Worm (Caenorhabditis elegans) whole organism, L1 larva: ENCODE results near the gene hal-3.

Source experiments
- C16A3.4 ChIP-seq: fragments of 150-350 bp; optimal IDR thresholded peaks from 2 replicates; lab custom pipeline; 2014; ENCODE audit warnings: missing biosample characterization, missing genetic modification characterization
- C34B4.2 ChIP-seq: sonication (generic microtip); optimal IDR thresholded peaks from 2 replicates; lab custom pipeline; 2017; ENCODE audit warnings: mild to moderate bottlenecking, missing genetic modification characterization, missing compliant biosample characterization
- Y116A8C.19 ChIP-seq: sonication (generic microtip); optimal IDR thresholded peaks from 2 replicates; lab custom pipeline; 2016; ENCODE audit warnings: missing compliant biosample characterization, missing genetic modification characterization, borderline replicate concordance
- aha-1 ChIP-seq: fragments of 150-350 bp; optimal IDR thresholded peaks from 2 replicates; lab custom pipeline; 2014; ENCODE audit warnings: missing biosample characterization, missing genetic modification characterization
- aly-2 ChIP-seq: fragments of 150-350 bp; optimal IDR thresholded peaks from 2 replicates; lab custom pipeline; 2014; ENCODE audit warnings: missing biosample characterization, missing genetic modification characterization
- ama-1 ChIP-seq: fragments of 150-350 bp; optimal IDR thresholded peaks from 2 replicates; lab custom pipeline; 2014
- blmp-1 ChIP-seq: fragments of 150-350 bp; optimal IDR thresholded peaks from 2 replicates; lab custom pipeline; 2014; ENCODE audit warnings: missing biosample characterization, missing genetic modification characterization
- ceh-90 ChIP-seq: sonication (generic microtip); optimal IDR thresholded peaks from 2 replicates; lab custom pipeline; 2016; ENCODE audit warnings: missing genetic modification characterization, missing compliant biosample characterization
- dsc-1 ChIP-seq: sonication (generic microtip); optimal IDR thresholded peaks from 2 replicates; lab custom pipeline; 2016; ENCODE audit warnings: mild to moderate bottlenecking, missing genetic modification characterization, missing compliant biosample characterization
- efl-1 ChIP-seq, 4 experiments: fragments of 150-350 bp; optimal IDR thresholded peaks in 3 of 4; peaks in 1 of 4; 1 replicate in 1 of 4; 2 replicates in 3 of 4; lab custom pipeline; 2014; ENCODE audit warnings: missing biosample characterization in 2 of 4, missing genetic modification characterization in 2 of 4, missing genetic modification reagents in 2 of 4
- egl-27 ChIP-seq, 2 experiments: fragments of 150-350 bp in 1 of 2; sonication (generic microtip); optimal IDR thresholded peaks; 3 replicates each; lab custom pipeline; 2017 to 2018; ENCODE audit warnings: missing biosample characterization in 2 of 2, missing genetic modification characterization in 2 of 2, missing genetic modification reagents in 2 of 2
- fos-1 ChIP-seq: fragments of 150-350 bp; optimal IDR thresholded peaks from 2 replicates; lab custom pipeline; 2014; ENCODE audit warnings: missing biosample characterization, missing genetic modification characterization
- hlh-17 ChIP-seq: fragments of 200-800 bp; sonication (Bioruptor generic); optimal IDR thresholded peaks from 2 replicates; lab custom pipeline; 2018; ENCODE audit warnings: missing genetic modification characterization, mild to moderate bottlenecking, missing compliant biosample characterization, moderate library complexity, borderline replicate concordance
- irx-1 ChIP-seq: sonication (generic microtip); optimal IDR thresholded peaks from 2 replicates; lab custom pipeline; 2016; ENCODE audit warnings: missing genetic modification characterization, missing compliant biosample characterization
- isw-1 ChIP-seq: fragments of 200-800 bp; sonication (Bioruptor generic); IDR thresholded peaks from 2 replicates; pipeline ENCODE4 v1.3.6; 2022; ENCODE audit warnings: missing genetic modification characterization, missing compliant biosample characterization
- jun-1 ChIP-seq: fragments of 150-350 bp; optimal IDR thresholded peaks from 2 replicates; lab custom pipeline; 2014; ENCODE audit warnings: missing biosample characterization, missing genetic modification reagents, missing genetic modification characterization
- lin-14 ChIP-seq: fragments of 200-800 bp; sonication (Bioruptor generic); optimal IDR thresholded peaks from 2 replicates; lab custom pipeline; 2018; ENCODE audit warnings: mild to moderate bottlenecking, missing genetic modification characterization, moderate library complexity, missing compliant biosample characterization
- mef-2 ChIP-seq: fragments of 150-350 bp; optimal IDR thresholded peaks from 2 replicates; lab custom pipeline; 2014; ENCODE audit warnings: missing biosample characterization, missing genetic modification characterization
- mep-1 ChIP-seq: fragments of 150-350 bp; optimal IDR thresholded peaks from 2 replicates; lab custom pipeline; 2014; ENCODE audit warnings: missing biosample characterization, missing genetic modification characterization
- nhr-11 ChIP-seq: fragments of 150-350 bp; optimal IDR thresholded peaks from 2 replicates; lab custom pipeline; 2014; ENCODE audit warnings: missing biosample characterization, missing genetic modification characterization
- nhr-12 ChIP-seq: sonication (generic microtip); optimal IDR thresholded peaks from 2 replicates; lab custom pipeline; 2017; ENCODE audit warnings: missing biosample characterization, missing genetic modification characterization
- nhr-237 ChIP-seq: fragments of 150-350 bp; optimal IDR thresholded peaks from 2 replicates; lab custom pipeline; 2014; ENCODE audit warnings: missing biosample characterization, missing genetic modification characterization
- nhr-85 ChIP-seq: sonication (generic microtip); peaks from one replicate; lab custom pipeline; 2016; ENCODE audit warnings: missing genetic modification characterization, inconsistent platforms, missing compliant biosample characterization
- nhr-90 ChIP-seq: sonication (generic microtip); optimal IDR thresholded peaks from 2 replicates; lab custom pipeline; 2016; ENCODE audit warnings: mild to moderate bottlenecking, missing genetic modification characterization, missing compliant biosample characterization; ENCODE audit not compliant: poor library complexity
- pqm-1 ChIP-seq: sonication (generic microtip); optimal IDR thresholded peaks from 3 replicates; lab custom pipeline; 2017; ENCODE audit warnings: missing biosample characterization, missing genetic modification characterization
- rnt-1 ChIP-seq: sonication (generic microtip); optimal IDR thresholded peaks from 2 replicates; lab custom pipeline; 2016; ENCODE audit warnings: mild to moderate bottlenecking, missing genetic modification characterization, moderate library complexity, missing compliant biosample characterization
- skn-1 ChIP-seq: fragments of 150-350 bp; optimal IDR thresholded peaks from 2 replicates; lab custom pipeline; 2014; ENCODE audit warnings: missing biosample characterization, missing genetic modification characterization
- snpc-4 ChIP-seq: fragments of 150-350 bp; optimal IDR thresholded peaks from 2 replicates; lab custom pipeline; 2014; ENCODE audit warnings: missing biosample characterization, missing genetic modification characterization
- snu-23 ChIP-seq: sonication (generic microtip); optimal IDR thresholded peaks from 2 replicates; lab custom pipeline; 2016; ENCODE audit warnings: missing genetic modification characterization, missing compliant biosample characterization
- sptf-1 ChIP-seq: fragments of 150-350 bp; optimal IDR thresholded peaks from 2 replicates; lab custom pipeline; 2014; ENCODE audit warnings: missing biosample characterization, missing genetic modification characterization
- tbx-2 ChIP-seq: sonication (generic microtip); optimal IDR thresholded peaks from 2 replicates; lab custom pipeline; 2016; ENCODE audit warnings: missing genetic modification characterization, missing compliant biosample characterization
- zip-4 ChIP-seq: fragments of 200-800 bp; sonication (Bioruptor generic); optimal IDR thresholded peaks from 2 replicates; lab custom pipeline; 2018; ENCODE audit warnings: mild to moderate bottlenecking, missing genetic modification characterization, moderate library complexity, missing compliant biosample characterization
- ztf-11 ChIP-seq, 2 experiments: sonication (generic microtip); optimal IDR thresholded peaks; 2 replicates each; lab custom pipeline; 2016 to 2017; ENCODE audit warnings: missing genetic modification characterization in 2 of 2, missing biosample characterization in 1 of 2, missing compliant biosample characterization in 1 of 2
- ztf-4 ChIP-seq: fragments of 150-350 bp; optimal IDR thresholded peaks from 2 replicates; lab custom pipeline; 2014; ENCODE audit warnings: missing biosample characterization, missing genetic modification characterization

Gene hal-3

ce11 chrII:9619402-9619862 lies 2.5 kb upstream of the hal-3 start (continued):
- TF ChIP-seq irx-1 (tag; lab: Kevin White, UChicago) = no peak
- no peak for TF ChIP-seq hlh-17 (GFP tag; lab: Kevin White, UChicago)
- TF ChIP-seq rnt-1 = peak; percentile 71
- TF ChIP-seq skn-1 = peak; percentile 32
- TF ChIP-seq aha-1 (tag; lab: Kevin White, UChicago) = no peak
- no peak for TF ChIP-seq ztf-4
- TF ChIP-seq egl-27 (tag; optimal IDR thresholded peaks at IDR 0.05; lab: Kevin White, UChicago) = peak; percentile 2 to 38
- no peak for TF ChIP-seq sptf-1 (tag; lab: Kevin White, UChicago)
- TF ChIP-seq lin-14 (GFP tag; lab: Kevin White, UChicago) = peak; percentile 87
- TF ChIP-seq dsc-1 (tag; lab: Kevin White, UChicago) = peak; percentile 40

ce11 chrII:9618759-9619158 lies 1.8 kb upstream of the hal-3 start:
- no peak for TF ChIP-seq nhr-237 (tag; lab: Kevin White, UChicago)
- TF ChIP-seq ceh-90 (tag; lab: Kevin White, UChicago) = no peak
- TF ChIP-seq sptf-1 (tag; lab: Kevin White, UChicago) = no peak
- peak; percentile 26 for TF ChIP-seq nhr-85
- TF ChIP-seq efl-1 (optimal IDR thresholded peaks at IDR 0.05; lab: Kevin White, UChicago) = no peak
- peak in 1 of 2 experiments; percentile 39 for TF ChIP-seq efl-1 (GFP tag; optimal IDR thresholded peaks at IDR 0.05 in 1 of 2; lab: Kevin White, UChicago)

DNA sequence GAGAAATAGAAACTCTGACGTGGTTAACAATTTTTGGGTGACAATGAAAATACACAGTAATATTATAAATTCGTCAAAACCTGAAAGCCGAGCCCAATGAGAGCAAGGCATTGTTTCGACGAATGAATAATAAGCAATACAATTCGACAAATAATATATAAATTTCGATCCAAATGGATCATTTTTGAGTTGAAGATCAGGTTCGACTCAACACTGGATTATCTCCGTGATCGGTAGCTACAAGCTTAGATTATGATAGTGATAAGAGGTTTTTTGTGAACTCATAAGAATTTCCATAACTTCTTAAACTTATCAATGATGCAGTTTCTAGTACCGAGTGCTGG lies 949 bp upstream of the hal-3 start:
- TF ChIP-seq lin-14 (GFP tag; lab: Kevin White, UChicago) = peak; percentile 21
- peak; percentile 25 for TF ChIP-seq nhr-90 (tag; lab: Kevin White, UChicago)
- TF ChIP-seq ama-1 = no peak
- TF ChIP-seq pqm-1 (tag; lab: Kevin White, UChicago) = no peak
- peak; percentile 19 for TF ChIP-seq snu-23 (GFP tag; lab: Kevin White, UChicago)
- TF ChIP-seq jun-1 (tag; lab: Kevin White, UChicago) = peak; percentile 2
- peak; percentile 16 for TF ChIP-seq zip-4

ce11 chrII:9614728-9615127 lies 2.2 kb downstream of the hal-3 start, which contains the start of gene hlh-6:
TSS of gene hlh-6 (minus strand) at chrII:9614828.
- no peak for TF ChIP-seq ztf-11 (tag; optimal IDR thresholded peaks at IDR 0.05; lab: Kevin White, UChicago)
- TF ChIP-seq pqm-1 (tag; lab: Kevin White, UChicago) = no peak
- TF ChIP-seq mep-1 (tag; lab: Kevin White, UChicago) = no peak
- TF ChIP-seq sptf-1 (tag; lab: Kevin White, UChicago) = no peak
- no peak for TF ChIP-seq mef-2 (tag; lab: Kevin White, UChicago)
- no peak for TF ChIP-seq nhr-11 (tag; lab: Kevin White, UChicago)
- TF ChIP-seq C16A3.4 (tag; lab: Kevin White, UChicago) = no peak
- TF ChIP-seq nhr-12 = no peak
- TF ChIP-seq isw-1 (GFP tag; lab: Robert Waterston, UW) = no peak
- no peak for TF ChIP-seq tbx-2 (tag; lab: Kevin White, UChicago)
- no peak for TF ChIP-seq blmp-1 (tag; lab: Kevin White, UChicago)

DNA sequence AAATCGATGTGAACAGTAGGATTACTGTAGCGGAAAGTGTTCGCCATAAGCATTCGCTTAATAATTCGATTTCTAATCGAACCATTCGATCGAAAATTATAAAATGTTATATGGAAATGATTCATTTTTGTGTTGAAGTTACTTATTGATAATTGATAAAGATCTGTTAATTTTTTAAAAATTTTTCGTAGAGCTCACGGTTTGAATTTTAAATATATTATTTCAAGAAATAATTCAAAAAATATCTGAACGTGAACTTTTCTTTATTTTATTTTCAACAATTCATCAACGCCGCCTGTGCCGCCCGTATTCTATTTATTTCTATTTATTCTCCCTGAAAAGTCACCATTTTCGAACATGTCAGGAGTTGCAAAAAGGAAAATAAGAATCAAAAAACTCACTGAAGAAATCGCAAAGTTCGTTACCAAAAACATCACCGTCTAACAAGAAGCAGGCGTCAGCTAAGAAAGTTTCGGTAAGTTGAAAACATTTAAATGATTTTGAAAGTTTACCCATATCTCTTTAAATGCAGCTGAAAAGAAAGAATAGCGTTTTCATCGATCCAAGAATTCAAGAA lies 5.5 kb downstream of the hal-3 start, which contains the start of the genes T15H9.5 and T15H9.4:
Gene T15H9.5 (minus strand): TSS at position 101 of the 577 bp plus-strand sequence.
Gene T15H9.4 (plus strand): TSS at position 527 of the 577 bp plus-strand sequence.
- TF ChIP-seq fos-1 (no peak), ama-1 (no peak), snpc-4 (tag; lab: Kevin White, UChicago) (no peak), C34B4.2 (tag; lab: Kevin White, UChicago) (no peak), jun-1 (tag; lab: Kevin White, UChicago) (no peak), Y116A8C.19 (tag; lab: Kevin White, UChicago) (no peak), aly-2 (tag; lab: Kevin White, UChicago) (no peak)
